Worm (Caenorhabditis elegans) whole organism, L4 larva: ENCODE results near the gene srd-7.

Experiments used
- F10B5.3 ChIP-seq: sonication (generic microtip); optimal IDR thresholded peaks from 2 replicates; lab custom pipeline; 2016; ENCODE audit warnings: mild to moderate bottlenecking, missing genetic modification characterization, missing compliant biosample characterization
- F44E2.7 ChIP-seq: fragments of 200-800 bp; sonication (Bioruptor generic); IDR thresholded peaks from 2 replicates; pipeline ENCODE4 v2.1.2; 2022; ENCODE audit warnings: missing genetic modification characterization, missing compliant biosample characterization
- F49E8.2 ChIP-seq: sonication (generic microtip); optimal IDR thresholded peaks from 2 replicates; lab custom pipeline; 2016; ENCODE audit warnings: missing compliant biosample characterization, mild to moderate bottlenecking, missing genetic modification characterization, borderline replicate concordance
- R02D3.7 ChIP-seq: fragments of 150-350 bp; sonication (generic microtip); optimal IDR thresholded peaks from 3 replicates; lab custom pipeline; 2014; ENCODE audit warnings: missing biosample characterization, missing genetic modification characterization
- Y105C5A.15 ChIP-seq: fragments of 200-800 bp; sonication (Bioruptor generic); IDR thresholded peaks from 2 replicates; pipeline ENCODE4 v1.3.6; 2022; ENCODE audit warnings: missing genetic modification characterization, missing compliant biosample characterization
- Y48G9A.11 ChIP-seq: fragments of 200-800 bp; sonication (Bioruptor generic); IDR thresholded peaks from 2 replicates; pipeline ENCODE4 v1.3.6; 2022; ENCODE audit warnings: missing genetic modification reagents, missing genetic modification characterization, missing compliant biosample characterization
- ZK546.5 ChIP-seq, 2 experiments: sonication (generic microtip); optimal IDR thresholded peaks; 2 replicates each; lab custom pipeline; 2017; ENCODE audit warnings: missing biosample characterization in 2 of 2, missing genetic modification characterization in 2 of 2
- ceh-28 ChIP-seq: fragments of 150-350 bp; optimal IDR thresholded peaks from 2 replicates; lab custom pipeline; 2014; ENCODE audit warnings: missing biosample characterization, missing genetic modification reagents, missing genetic modification characterization
- ceh-44 ChIP-seq: fragments of 200-800 bp; sonication (Bioruptor generic); IDR thresholded peaks from 2 replicates; pipeline ENCODE4 v1.3.6; 2022; ENCODE audit warnings: missing genetic modification reagents, missing genetic modification characterization, missing compliant biosample characterization
- ceh-82 ChIP-seq: sonication (generic microtip); optimal IDR thresholded peaks from 2 replicates; lab custom pipeline; 2017; ENCODE audit warnings: missing biosample characterization, missing genetic modification characterization
- daf-12 ChIP-seq: fragments of 150-350 bp; optimal IDR thresholded peaks from 2 replicates; lab custom pipeline; 2014; ENCODE audit warnings: missing biosample characterization, missing genetic modification reagents, missing genetic modification characterization
- dmd-9 ChIP-seq: fragments of 200-800 bp; sonication (Bioruptor generic); IDR thresholded peaks from 2 replicates; pipeline ENCODE4 v1.3.6; 2022; ENCODE audit warnings: missing genetic modification reagents, missing genetic modification characterization, missing compliant biosample characterization
- dpl-1 ChIP-seq: fragments of 150-350 bp; optimal IDR thresholded peaks from 2 replicates; lab custom pipeline; 2014; ENCODE audit warnings: missing biosample characterization, missing genetic modification reagents, missing genetic modification characterization
- dve-1 ChIP-seq: sonication (generic microtip); optimal IDR thresholded peaks from 2 replicates; lab custom pipeline; 2017; ENCODE audit warnings: antibody characterized with exemption, mild to moderate bottlenecking, missing genetic modification characterization, missing compliant biosample characterization; ENCODE audit not compliant: insufficient read depth
- egl-27 ChIP-seq: sonication (generic microtip); optimal IDR thresholded peaks from 3 replicates; lab custom pipeline; 2017; ENCODE audit warnings: missing biosample characterization, missing genetic modification reagents, missing genetic modification characterization
- egl-43 ChIP-seq: fragments of 200-800 bp; sonication (Bioruptor generic); IDR thresholded peaks from 2 replicates; pipeline ENCODE4 v1.3.6; 2022; ENCODE audit warnings: missing genetic modification reagents, missing genetic modification characterization, missing compliant biosample characterization
- gei-8 ChIP-seq: fragments of 200-800 bp; sonication (Bioruptor generic); optimal IDR thresholded peaks from 2 replicates; lab custom pipeline; 2018; ENCODE audit warnings: mild to moderate bottlenecking, missing genetic modification characterization, missing compliant biosample characterization
- hif-1 ChIP-seq, 2 experiments: sonication (generic microtip); optimal IDR thresholded peaks; 2 replicates each; lab custom pipeline; 2016 to 2017; ENCODE audit warnings: missing compliant biosample characterization in 2 of 2, missing genetic modification characterization in 2 of 2, missing genetic modification reagents in 2 of 2, missing genotype in 2 of 2, mild to moderate bottlenecking in 1 of 2
- hmg-1.1 ChIP-seq: fragments of 200-800 bp; sonication (Bioruptor generic); IDR thresholded peaks from 2 replicates; pipeline ENCODE4 v1.3.6; 2022; ENCODE audit warnings: missing genetic modification reagents, missing genetic modification characterization, missing compliant biosample characterization
- lin-13 ChIP-seq: fragments of 150-350 bp; optimal IDR thresholded peaks from 2 replicates; lab custom pipeline; 2014; ENCODE audit warnings: missing biosample characterization, missing genetic modification reagents, missing genetic modification characterization
- lin-15B ChIP-seq: fragments of 150-350 bp; sonication (generic microtip); optimal IDR thresholded peaks from 3 replicates; lab custom pipeline; 2014; ENCODE audit warnings: missing biosample characterization, missing genetic modification characterization
- lin-39 ChIP-seq: fragments of 150-350 bp; optimal IDR thresholded peaks from 2 replicates; lab custom pipeline; 2014; ENCODE audit warnings: missing biosample characterization, missing genetic modification reagents, missing genetic modification characterization
- lir-3 ChIP-seq: sonication (generic microtip); optimal IDR thresholded peaks from 2 replicates; lab custom pipeline; 2016; ENCODE audit warnings: mild to moderate bottlenecking, missing genetic modification characterization, missing compliant biosample characterization
- mdl-1 ChIP-seq, 2 experiments: fragments of 150-350 bp in 1 of 2; sonication (generic microtip) in 1 of 2; optimal IDR thresholded peaks; 2 replicates each; lab custom pipeline; 2014 to 2017; ENCODE audit warnings: missing biosample characterization in 2 of 2, missing genetic modification characterization in 2 of 2
- mep-1 ChIP-seq: fragments of 150-350 bp; sonication (generic microtip); optimal IDR thresholded peaks from 3 replicates; lab custom pipeline; 2014; ENCODE audit warnings: missing biosample characterization, missing genetic modification characterization
- mes-2 ChIP-seq: sonication (generic microtip); optimal IDR thresholded peaks from 2 replicates; lab custom pipeline; 2016; ENCODE audit warnings: missing genotype, mild to moderate bottlenecking, missing genetic modification characterization, missing compliant biosample characterization; ENCODE audit not compliant: poor library complexity, severe bottlenecking
- mxl-3 ChIP-seq: fragments of 200-800 bp; sonication (Bioruptor generic); optimal IDR thresholded peaks from 2 replicates; lab custom pipeline; 2018; ENCODE audit warnings: mild to moderate bottlenecking, missing genetic modification characterization, missing compliant biosample characterization
- nhr-10 ChIP-seq: fragments of 150-350 bp; optimal IDR thresholded peaks from 2 replicates; lab custom pipeline; 2014; ENCODE audit warnings: missing biosample characterization, missing genetic modification characterization
- nhr-111 ChIP-seq: fragments of 200-800 bp; sonication (Bioruptor generic); optimal IDR thresholded peaks from 2 replicates; lab custom pipeline; 2018; ENCODE audit warnings: mild to moderate bottlenecking, missing genetic modification characterization, missing compliant biosample characterization
- nhr-48 ChIP-seq: sonication (generic microtip); optimal IDR thresholded peaks from 2 replicates; lab custom pipeline; 2016; ENCODE audit warnings: mild to moderate bottlenecking, missing genetic modification characterization, missing compliant biosample characterization
- nhr-77 ChIP-seq: fragments of 150-350 bp; optimal IDR thresholded peaks from 2 replicates; lab custom pipeline; 2014; ENCODE audit warnings: missing biosample characterization, missing genetic modification characterization
- php-3 ChIP-seq: fragments of 200-800 bp; sonication (Bioruptor generic); IDR thresholded peaks from 2 replicates; pipeline ENCODE4 v1.3.6; 2022; ENCODE audit warnings: missing genetic modification reagents, missing genetic modification characterization, missing compliant biosample characterization
- pqm-1 ChIP-seq: sonication (generic microtip); optimal IDR thresholded peaks from 2 replicates; lab custom pipeline; 2017; ENCODE audit warnings: missing biosample characterization, missing genetic modification characterization
- rbr-2 ChIP-seq: sonication (generic microtip); optimal IDR thresholded peaks from 2 replicates; lab custom pipeline; 2016; ENCODE audit warnings: missing genotype, missing genetic modification characterization, missing compliant biosample characterization
- set-16 ChIP-seq: fragments of 200-800 bp; sonication (Bioruptor generic); IDR thresholded peaks from 2 replicates; pipeline ENCODE4 v1.3.6; 2022; ENCODE audit warnings: missing genetic modification reagents, missing genetic modification characterization, missing compliant biosample characterization
- skn-1 ChIP-seq: fragments of 150-350 bp; optimal IDR thresholded peaks from 2 replicates; lab custom pipeline; 2014; ENCODE audit warnings: missing biosample characterization, missing genetic modification characterization
- snpc-1.2 ChIP-seq: fragments of 200-800 bp; sonication (Bioruptor generic); IDR thresholded peaks from 2 replicates; pipeline ENCODE4 v1.3.6; 2022; ENCODE audit warnings: missing genetic modification reagents, missing genetic modification characterization, missing compliant biosample characterization
- spr-1 ChIP-seq: sonication (generic microtip); optimal IDR thresholded peaks from 2 replicates; lab custom pipeline; 2016; ENCODE audit warnings: mild to moderate bottlenecking, missing genetic modification characterization, missing compliant biosample characterization
- tra-1 ChIP-seq: fragments of 200-800 bp; sonication (Bioruptor generic); IDR thresholded peaks from 2 replicates; pipeline ENCODE4 v1.3.6; 2022; ENCODE audit warnings: missing genetic modification reagents, missing genetic modification characterization, missing compliant biosample characterization
- unc-62 ChIP-seq, 3 experiments: fragments of 150-350 bp in 1 of 3; sonication (generic microtip); optimal IDR thresholded peaks in 2 of 3; peaks in 1 of 3; 1 replicate in 1 of 3; 2 replicates in 2 of 3; lab custom pipeline; 2014 to 2017; ENCODE audit warnings: missing biosample characterization in 3 of 3, missing genetic modification characterization in 3 of 3, missing genetic modification reagents in 3 of 3, missing genotype in 1 of 3
- zfp-2 ChIP-seq: sonication (generic microtip); optimal IDR thresholded peaks from 2 replicates; lab custom pipeline; 2016; ENCODE audit warnings: mild to moderate bottlenecking, missing genetic modification characterization, missing compliant biosample characterization

Gene srd-7

ce11 chrIV:10786731-10787130 lies at the start of gene srd-7:
Gene srd-7 (minus strand): TSS chrIV:10786831.
- TF ChIP-seq dpl-1 (GFP tag; lab: Kevin White, UChicago) (no peak), F49E8.2 (no peak), unc-62 (GFP tag; optimal IDR thresholded peaks at IDR 0.05 in 1 of 2; lab: Kevin White, UChicago) (no peak), unc-62 (tag; optimal IDR thresholded peaks at IDR 0.05; lab: Kevin White, UChicago) (no peak), dve-1 (tag; lab: Kevin White, UChicago) (no peak), F10B5.3 (tag; lab: Kevin White, UChicago) (no peak), spr-1 (tag; lab: Kevin White, UChicago) (no peak), Y105C5A.15 (GFP tag; lab: Robert Waterston, UW) (no peak), lin-39 (tag; lab: Kevin White, UChicago) (no peak), nhr-10 (no peak), ceh-28 (tag; lab: Kevin White, UChicago) (no peak), set-16 (no peak), zfp-2 (no peak), ceh-82 (tag; lab: Kevin White, UChicago) (no peak), F44E2.7 (GFP tag; lab: Robert Waterston, UW) (no peak)

DNA sequence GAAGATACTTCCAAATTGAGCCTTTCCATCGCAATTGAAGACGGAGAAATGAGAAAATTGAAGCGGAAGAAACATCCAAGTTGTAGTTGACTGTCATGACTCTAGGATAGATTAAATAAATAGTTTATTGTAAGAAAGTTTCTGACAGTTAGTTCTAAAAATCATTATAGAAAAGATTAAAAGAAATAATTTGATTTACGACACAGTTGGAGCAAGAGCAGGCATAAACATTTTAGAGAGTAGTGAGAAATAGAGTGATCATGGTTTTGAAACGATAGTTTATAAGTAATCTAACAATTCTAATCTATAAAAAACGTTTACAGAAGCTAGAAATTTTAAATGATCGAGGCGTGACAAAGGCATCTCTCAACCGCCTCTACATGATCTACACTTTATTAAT lies 45.5 kb upstream of the srd-7 start, which contains the start of gene best-15:
best-15 (minus strand) TSS at position 101 of the 400 bp plus-strand sequence.
- no peak for TF ChIP-seq mep-1 (tag; lab: Kevin White, UChicago)
- no peak for TF ChIP-seq daf-12
- TF ChIP-seq ZK546.5 (tag; optimal IDR thresholded peaks at IDR 0.05; lab: Kevin White, UChicago), result no peak
- no peak for TF ChIP-seq nhr-48 (tag; lab: Kevin White, UChicago)
- no peak for TF ChIP-seq gei-8 (GFP tag; lab: Kevin White, UChicago)
- no peak for TF ChIP-seq skn-1 (tag; lab: Kevin White, UChicago)
- no peak for TF ChIP-seq mxl-3 (GFP tag; lab: Kevin White, UChicago)
- TF ChIP-seq lin-13, result no peak
- TF ChIP-seq rbr-2 (tag; lab: Kevin White, UChicago), result no peak
- no peak for TF ChIP-seq dmd-9 (GFP tag; lab: Robert Waterston, UW)
- TF ChIP-seq hif-1 (tag; optimal IDR thresholded peaks at IDR 0.05; lab: Kevin White, UChicago), result no peak
- no peak for TF ChIP-seq mdl-1 (tag; optimal IDR thresholded peaks at IDR 0.05; lab: Kevin White, UChicago)
- TF ChIP-seq Y48G9A.11 (GFP tag; lab: Robert Waterston, UW), result no peak
- TF ChIP-seq php-3 (GFP tag; lab: Robert Waterston, UW), result no peak
- TF ChIP-seq lin-15B (tag; lab: Kevin White, UChicago), result no peak
- TF ChIP-seq pqm-1, result no peak
- TF ChIP-seq egl-27, result no peak
- TF ChIP-seq hmg-1.1, result no peak
- no peak for TF ChIP-seq R02D3.7
- TF ChIP-seq, all 104 proteins: peak for 0

DNA sequence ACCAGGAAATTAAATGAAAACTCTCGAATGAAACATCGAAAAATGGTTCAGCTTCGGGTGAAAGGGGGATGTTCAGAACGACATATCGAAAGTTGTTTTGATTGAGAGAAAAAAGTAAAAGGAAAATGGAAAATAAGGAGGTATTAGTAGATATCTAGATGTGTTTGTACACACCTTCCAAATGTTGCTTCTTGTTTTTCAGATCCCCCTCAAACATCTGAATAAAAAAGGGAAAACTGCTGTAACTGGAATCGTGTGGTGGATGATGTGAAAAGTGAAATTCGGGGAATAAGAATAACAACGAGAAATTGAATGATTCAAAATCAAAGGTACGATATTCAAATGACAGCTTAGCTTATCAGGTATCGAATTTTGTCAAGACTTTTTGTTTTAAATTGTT lies 41.4 kb upstream of the srd-7 start, which contains the start of gene npax-3:
npax-3 (minus strand) TSS at position 101 of the 400 bp plus-strand sequence.
- TF ChIP-seq snpc-1.2 (GFP tag; lab: Robert Waterston, UW), result no peak
- TF ChIP-seq mes-2 (tag; lab: Kevin White, UChicago), result no peak
- TF ChIP-seq lir-3 (tag; lab: Kevin White, UChicago), result no peak
- no peak for TF ChIP-seq nhr-77
- TF ChIP-seq mxl-3 (GFP tag; lab: Kevin White, UChicago), result no peak
- TF ChIP-seq ZK546.5 (tag; optimal IDR thresholded peaks at IDR 0.05; lab: Kevin White, UChicago), result no peak
- no peak for TF ChIP-seq egl-43
- TF ChIP-seq ceh-44 (GFP tag; lab: Robert Waterston, UW), result no peak
- no peak for TF ChIP-seq nhr-111 (GFP tag; lab: Kevin White, UChicago)
- no peak for TF ChIP-seq zfp-2
- TF ChIP-seq tra-1 (GFP tag; lab: Robert Waterston, UW), result no peak
- TF ChIP-seq, all 104 proteins: peak for 0
